Fruit fly (Drosophila melanogaster): ENCODE measurements around the gene Zmynd10.
A peak's percentile ranks its signal among the peaks of the same experiment; 100 is the strongest.

Gene Zmynd10

dm6 chr3L:13015823-13016465 is 10.3 kb downstream of the Zmynd10 start, which contains the start of gene CG11267 (continued):
- TF ChIP-seq pum (GFP tag; optimal IDR thresholded peaks at IDR 0.05) (peak; percentile 67), Hand (GFP tag; optimal IDR thresholded peaks at IDR 0.05) (peak; percentile 55), Dfd (GFP tag; optimal IDR thresholded peaks at IDR 0.05) (no peak), grn (GFP tag; optimal IDR thresholded peaks at IDR 0.05) (no peak), luna (GFP tag; optimal IDR thresholded peaks at IDR 0.05) (peak; percentile 62), ttk (GFP tag; IDR thresholded peaks at IDR 0.05) (peak; percentile 74), rib (GFP tag; IDR thresholded peaks at IDR 0.05) (peak; percentile 79), BEAF-32 (GFP tag; optimal IDR thresholded peaks at IDR 0.05) (peak; percentile 23), Spps (tag; optimal IDR thresholded peaks at IDR 0.05) (peak; percentile 63), gce (GFP tag; IDR thresholded peaks at IDR 0.05) (peak; percentile 83; the same call in 2 of the 3 replicates), Usf (GFP tag; optimal IDR thresholded peaks at IDR 0.05) (peak; percentile 48), ERR (GFP tag; optimal IDR thresholded peaks at IDR 0.05) (peak; percentile 33), Tbp (GFP tag; optimal IDR thresholded peaks at IDR 0.05) (no peak), shn (GFP tag; optimal IDR thresholded peaks at IDR 0.05) (peak; percentile 51), CG9932 (GFP tag; IDR thresholded peaks at IDR 0.05) (peak; percentile 96), slbo (GFP tag; IDR thresholded peaks at IDR 0.05) (peak; percentile 88), Lhr (GFP tag; optimal IDR thresholded peaks at IDR 0.05) (peak; percentile 15), en (GFP tag; optimal IDR thresholded peaks at IDR 0.05) (peak; percentile 68), CG10321 (GFP tag; IDR thresholded peaks at IDR 0.05) (peak; percentile 70), run (tag; optimal IDR thresholded peaks at IDR 0.05) (peak; percentile 43), CG11696 (GFP tag; IDR thresholded peaks at IDR 0.05) (peak; percentile 87), NK7.1 (GFP tag; optimal IDR thresholded peaks at IDR 0.05) (peak; percentile 71), Hr39 (optimal IDR thresholded peaks at IDR 0.05) (no peak), zf30C (GFP tag; optimal IDR thresholded peaks at IDR 0.05) (peak; percentile 94), D19A (tag; optimal IDR thresholded peaks at IDR 0.05) (peak; percentile 78), bigmax (GFP tag; optimal IDR thresholded peaks at IDR 0.05) (no peak), CG4328 (GFP tag; optimal IDR thresholded peaks at IDR 0.05) (peak; percentile 86), CG18262 (tag; optimal IDR thresholded peaks at IDR 0.05) (peak; percentile 79), CG9609 (GFP tag; optimal IDR thresholded peaks at IDR 0.05) (peak; percentile 77), CG2199 (GFP tag; IDR thresholded peaks at IDR 0.05) (peak; percentile 89), seq (GFP tag; IDR thresholded peaks at IDR 0.05) (peak; percentile 82), CG30020 (tag; optimal IDR thresholded peaks at IDR 0.05) (peak; percentile 71), CG13424 (tag; optimal IDR thresholded peaks at IDR 0.05) (peak; percentile 77), CG3995 (GFP tag; optimal IDR thresholded peaks at IDR 0.05) (peak; percentile 42), Dll (GFP tag; IDR thresholded peaks at IDR 0.05; ENCODE audit: partially characterized antibody) (no peak), Gsc (GFP tag; IDR thresholded peaks at IDR 0.05) (no peak), CG3407 (GFP tag; optimal IDR thresholded peaks at IDR 0.05) (peak; percentile 43), Fer3 (tag; optimal IDR thresholded peaks at IDR 0.05) (peak; percentile 93), inv (GFP tag; IDR thresholded peaks at IDR 0.05; ENCODE audit: partially characterized antibody) (no peak), klu (GFP tag; IDR thresholded peaks at IDR 0.05) (peak; percentile 81), CG6272 (GFP tag; IDR thresholded peaks at IDR 0.05) (peak; percentile 71), CG4617 (GFP tag; optimal IDR thresholded peaks at IDR 0.05; ENCODE audit: borderline replicate concordance) (peak; percentile 31), ranshi (GFP tag; IDR thresholded peaks at IDR 0.05) (peak; percentile 91), CG7556 (GFP tag; optimal IDR thresholded peaks at IDR 0.05) (peak; percentile 76), Rx (GFP tag; IDR thresholded peaks at IDR 0.05) (peak; percentile 91), CG14860 (GFP tag; IDR thresholded peaks at IDR 0.05; ENCODE audit: partially characterized antibody) (no peak), Sin3A (optimal IDR thresholded peaks at IDR 0.05) (no peak), Doc3 (GFP tag; IDR thresholded peaks at IDR 0.05; ENCODE audit: partially characterized antibody) (0 out of 3 replicates have a peak, but pooled peaks have one; percentile 21), CG13894 (tag; optimal IDR thresholded peaks at IDR 0.05) (peak; percentile 89), CrebB (tag; optimal IDR thresholded peaks at IDR 0.05) (peak; percentile 59), CG5953 (GFP tag; IDR thresholded peaks at IDR 0.05) (peak; percentile 92)
